Fruit fly (Drosophila melanogaster) ovary, adult (tissue): ENCODE results near the gene CG5080.

Experiments used
- CG17801 ChIP-seq: fragments of 200-800 bp; optimal IDR thresholded peaks from 2 replicates; lab custom pipeline; 2019; ENCODE audit warnings: missing biosample characterization, mild to moderate bottlenecking, missing genetic modification characterization, moderate library complexity; ENCODE audit not compliant: partially characterized antibody

Gene CG5080

dm6 chr2L:1163538-1164143, at the start of gene CG5080:
Gene CG5080 (minus strand): TSS chr2L:1163886.
- no peak for TF ChIP-seq CG17801 (GFP tag; lab: Kevin White, UChicago)

- no peak for TF ChIP-seq CG17801 (GFP tag; lab: Kevin White, UChicago)
These were observed 47.8 kb upstream of the CG5080 start for dm6 chr2L:1211528-1211927.

- no peak for TF ChIP-seq CG17801 (GFP tag; lab: Kevin White, UChicago)
These were observed 43.7 kb upstream of the CG5080 start for dm6 chr2L:1207432-1207831.

- TF ChIP-seq CG17801 (GFP tag; lab: Kevin White, UChicago) = no peak
These were observed 40.2 kb upstream of the CG5080 start, which contains the start of gene CG14342 for dm6 chr2L:1203915-1204314. Gene CG14342 (plus strand): TSS chr2L:1204215.

- no peak for TF ChIP-seq CG17801 (GFP tag; lab: Kevin White, UChicago)
These were observed 38.8 kb upstream of the CG5080 start for dm6 chr2L:1202445-1202844.

- TF ChIP-seq CG17801 (GFP tag; lab: Kevin White, UChicago) = no peak
These were observed 37.7 kb upstream of the CG5080 start for dm6 chr2L:1201396-1201837.

dm6 chr2L:1199912-1200721, 36.4 kb upstream of the CG5080 start, which contains the start of the genes CG43349 and CG5011:
Gene CG43349 (plus strand): TSS chr2L:1200205.
Gene CG5011 (plus strand): TSS chr2L:1200671.
- no peak for TF ChIP-seq CG17801 (GFP tag; lab: Kevin White, UChicago)

- TF ChIP-seq CG17801 (GFP tag; lab: Kevin White, UChicago) = no peak
These were observed 35.5 kb upstream of the CG5080 start, which contains the start of the genes CG5139 and CG43348 for dm6 chr2L:1199166-1199565. Gene CG5139 (minus strand): TSS chr2L:1199266. Gene CG43348 (plus strand): TSS chr2L:1199412.

dm6 chr2L:1185642-1186497, 22.2 kb upstream of the CG5080 start, which contains the start of gene CG5001:
Gene CG5001 (plus strand): TSS chr2L:1185757.
- peak; percentile 71 for TF ChIP-seq CG17801 (GFP tag; lab: Kevin White, UChicago)

dm6 chr2L:1183799-1184198, 20.1 kb upstream of the CG5080 start, which contains the start of the genes CG5126 and Tgt:
Gene CG5126 (minus strand): TSS chr2L:1184020.
Gene Tgt (plus strand): TSS chr2L:1184065.
- TF ChIP-seq CG17801 (GFP tag; lab: Kevin White, UChicago) = no peak

- TF ChIP-seq CG17801 (GFP tag; lab: Kevin White, UChicago) = peak; percentile 2
These were observed 13.8 kb upstream of the CG5080 start, which contains the start of gene CG4896 for dm6 chr2L:1177522-1177921. Gene CG4896 (plus strand): TSS chr2L:1177690.

dm6 chr2L:1172704-1173107, 9.0 kb upstream of the CG5080 start, which contains the start of the genes Charon and CG4887:
Gene Charon (minus strand): TSS chr2L:1172805.
Gene CG4887 (plus strand): TSS chr2L:1173009.
- peak; percentile 50 for TF ChIP-seq CG17801 (GFP tag; lab: Kevin White, UChicago)

- TF ChIP-seq CG17801 (GFP tag; lab: Kevin White, UChicago) = peak; percentile 69
These were observed 6.3 kb upstream of the CG5080 start, which contains the start of the genes CG31922 and Plap for dm6 chr2L:1169867-1170415. Gene CG31922 (plus strand): TSS chr2L:1170181. Gene Plap (minus strand): TSS chr2L:1170365.

- TF ChIP-seq CG17801 (GFP tag; lab: Kevin White, UChicago) = no peak
These were observed 2.6 kb upstream of the CG5080 start, which contains the start of gene CG14341 for dm6 chr2L:1166326-1166725. Gene CG14341 (plus strand): TSS chr2L:1166506.
